Fruit fly (Drosophila melanogaster) whole organism, prepupa: ENCODE results near the gene CG13407.

Experiments
- CG10631 ChIP-seq: fragments of 200-800 bp; sonication (Bioruptor generic); optimal IDR thresholded peaks from 2 replicates; lab custom pipeline; 2016; ENCODE audit warnings: missing biosample characterization, missing genetic modification characterization
- CG10669 ChIP-seq: fragments of 200-800 bp; sonication (Bioruptor generic); optimal IDR thresholded peaks from 3 replicates; lab custom pipeline; 2018; ENCODE audit warnings: missing biosample characterization, mild to moderate bottlenecking, missing genetic modification characterization, moderate library complexity
- CG11294 ChIP-seq: fragments of 200-800 bp; sonication (Bioruptor generic); IDR thresholded peaks from 2 replicates; pipeline ENCODE4 v1.3.6; 2022; ENCODE audit warnings: missing biosample characterization, missing genetic modification characterization
- CG11762 ChIP-seq: fragments of 200-800 bp; sonication (Bioruptor generic); optimal IDR thresholded peaks from 3 replicates; lab custom pipeline; 2016; ENCODE audit warnings: missing biosample characterization, missing genetic modification characterization; ENCODE audit not compliant: insufficient read depth
- CG15336 ChIP-seq: fragments of 200-800 bp; sonication (Bioruptor generic); IDR thresholded peaks from 2 replicates; pipeline ENCODE4 v1.3.6; 2022; ENCODE audit warnings: missing biosample characterization, missing genetic modification characterization
- CG1621 ChIP-seq: fragments of 200-800 bp; sonication (Bioruptor generic); optimal IDR thresholded peaks from 3 replicates; lab custom pipeline; 2018; ENCODE audit warnings: missing biosample characterization, mild to moderate bottlenecking, missing genetic modification characterization
- CG16779 ChIP-seq: fragments of 200-800 bp; sonication (Bioruptor generic); optimal IDR thresholded peaks from 3 replicates; lab custom pipeline; 2017; ENCODE audit warnings: missing biosample characterization, mild to moderate bottlenecking, missing genetic modification characterization
- CG3032 ChIP-seq: fragments of 200-800 bp; optimal IDR thresholded peaks from 2 replicates; lab custom pipeline; 2019; ENCODE audit warnings: missing biosample characterization, mild to moderate bottlenecking, missing genetic modification characterization, moderate library complexity
- CG32006 ChIP-seq: fragments of 200-800 bp; sonication (Bioruptor generic); optimal IDR thresholded peaks from 3 replicates; lab custom pipeline; 2017; ENCODE audit warnings: missing biosample characterization, mild to moderate bottlenecking, missing genetic modification characterization
- CG34406 ChIP-seq: fragments of 200-800 bp; sonication (Bioruptor generic); optimal IDR thresholded peaks from 3 replicates; lab custom pipeline; 2016; ENCODE audit warnings: missing biosample characterization, missing genetic modification characterization
- CG3919 ChIP-seq: fragments of 200-800 bp; sonication (Bioruptor generic); optimal IDR thresholded peaks from 3 replicates; lab custom pipeline; 2016; ENCODE audit warnings: missing biosample characterization, missing genetic modification characterization
- CG4318 ChIP-seq: fragments of 200-800 bp; sonication (Bioruptor generic); optimal IDR thresholded peaks from 3 replicates; lab custom pipeline; 2017; ENCODE audit warnings: missing biosample characterization, mild to moderate bottlenecking, missing genetic modification characterization
- CG6163 ChIP-seq: fragments of 200-800 bp; sonication (Bioruptor generic); IDR thresholded peaks from 3 replicates; pipeline ENCODE4 v1.3.6; 2022; ENCODE audit warnings: missing biosample characterization, missing genetic modification characterization
- CG6276 ChIP-seq: fragments of 200-800 bp; sonication (Bioruptor generic); optimal IDR thresholded peaks from 2 replicates; lab custom pipeline; 2017; ENCODE audit warnings: missing biosample characterization, mild to moderate bottlenecking, missing genetic modification characterization
- CG6792 ChIP-seq: fragments of 200-800 bp; sonication (Bioruptor generic); optimal IDR thresholded peaks from 3 replicates; lab custom pipeline; 2016; ENCODE audit warnings: missing biosample characterization, missing genetic modification characterization
- CG6854 ChIP-seq: fragments of 200-800 bp; sonication (Bioruptor generic); optimal IDR thresholded peaks from 2 replicates; lab custom pipeline; 2017; ENCODE audit warnings: missing biosample characterization, mild to moderate bottlenecking, missing genetic modification characterization
- CG7368 ChIP-seq: fragments of 200-800 bp; sonication (Bioruptor generic); optimal IDR thresholded peaks from 3 replicates; lab custom pipeline; 2016; ENCODE audit warnings: missing biosample characterization, missing genetic modification characterization
- CG8119 ChIP-seq: fragments of 200-800 bp; sonication (Bioruptor generic); IDR thresholded peaks from 3 replicates; pipeline ENCODE4 v1.3.6; 2022; ENCODE audit warnings: missing biosample characterization, missing genetic modification characterization
- CG9139 ChIP-seq: fragments of 200-800 bp; sonication (Bioruptor generic); optimal IDR thresholded peaks from 3 replicates; lab custom pipeline; 2017; ENCODE audit warnings: missing biosample characterization, mild to moderate bottlenecking, missing genetic modification characterization
- Eip78C ChIP-seq: fragments of 200-800 bp; sonication (Bioruptor generic); peaks from one replicate; lab custom pipeline; 2016; ENCODE audit warnings: missing biosample characterization, missing genetic modification characterization
- Eip93F ChIP-seq: fragments of 200-800 bp; sonication (Bioruptor generic); optimal IDR thresholded peaks from 2 replicates; lab custom pipeline; 2016; ENCODE audit warnings: missing biosample characterization, mild to moderate bottlenecking, missing genetic modification characterization
- Ets21C ChIP-seq: fragments of 200-800 bp; sonication (Bioruptor generic); optimal IDR thresholded peaks from 3 replicates; lab custom pipeline; 2016; ENCODE audit warnings: missing biosample characterization, missing genetic modification characterization
- Ets96B ChIP-seq: fragments of 200-800 bp; optimal IDR thresholded peaks from 2 replicates; lab custom pipeline; 2019; ENCODE audit warnings: missing biosample characterization, mild to moderate bottlenecking, missing genetic modification characterization, moderate library complexity
- Gug ChIP-seq: fragments of 200-800 bp; sonication (Bioruptor generic); IDR thresholded peaks from 2 replicates; pipeline ENCODE4 v1.3.6; 2022; ENCODE audit warnings: missing biosample characterization, missing genetic modification characterization
- Hr4 ChIP-seq: fragments of 200-800 bp; sonication (Bioruptor generic); optimal IDR thresholded peaks from 3 replicates; lab custom pipeline; 2016; ENCODE audit warnings: missing biosample characterization, missing genetic modification characterization
- Lpt ChIP-seq: fragments of 200-800 bp; sonication (Bioruptor generic); optimal IDR thresholded peaks from 3 replicates; lab custom pipeline; 2016; ENCODE audit warnings: missing biosample characterization, missing genetic modification characterization
- OdsH ChIP-seq: fragments of 200-800 bp; sonication (Bioruptor generic); optimal IDR thresholded peaks from 3 replicates; lab custom pipeline; 2016; ENCODE audit warnings: missing biosample characterization, missing genetic modification characterization
- Smox ChIP-seq: fragments of 200-800 bp; sonication (Bioruptor generic); optimal IDR thresholded peaks from 3 replicates; lab custom pipeline; 2016; ENCODE audit warnings: missing biosample characterization, missing genetic modification characterization
- Sox14 ChIP-seq: fragments of 200-800 bp; sonication (Bioruptor generic); optimal IDR thresholded peaks from 3 replicates; lab custom pipeline; 2016; ENCODE audit warnings: missing biosample characterization, missing genetic modification characterization
- Sox15 ChIP-seq: fragments of 200-800 bp; sonication (Bioruptor generic); optimal IDR thresholded peaks from 3 replicates; lab custom pipeline; 2016; ENCODE audit warnings: missing biosample characterization, missing genetic modification characterization
- achi ChIP-seq: fragments of 200-800 bp; sonication (Bioruptor generic); optimal IDR thresholded peaks from 3 replicates; lab custom pipeline; 2016; ENCODE audit warnings: missing biosample characterization, missing genetic modification characterization
- acj6 ChIP-seq: fragments of 200-800 bp; sonication (Bioruptor generic); optimal IDR thresholded peaks from 3 replicates; lab custom pipeline; 2016; ENCODE audit warnings: missing biosample characterization, missing genetic modification characterization
- dac ChIP-seq: fragments of 200-800 bp; sonication (Bioruptor generic); optimal IDR thresholded peaks from 2 replicates; lab custom pipeline; 2017; ENCODE audit warnings: missing biosample characterization, mild to moderate bottlenecking, missing genetic modification characterization
- dsx ChIP-seq: fragments of 200-800 bp; optimal IDR thresholded peaks from 3 replicates; lab custom pipeline; 2019; ENCODE audit warnings: missing biosample characterization, mild to moderate bottlenecking, missing genetic modification characterization, moderate library complexity; ENCODE audit not compliant: poor library complexity, severe bottlenecking
- eg ChIP-seq: fragments of 200-800 bp; sonication (Bioruptor generic); IDR thresholded peaks from 3 replicates; pipeline ENCODE4 v1.3.6; 2022; ENCODE audit warnings: missing biosample characterization, missing genetic modification characterization
- esn ChIP-seq: fragments of 200-800 bp; sonication (Bioruptor generic); optimal IDR thresholded peaks from 2 replicates; lab custom pipeline; 2016; ENCODE audit warnings: missing biosample characterization, mild to moderate bottlenecking, missing genetic modification characterization, moderate library complexity
- fd59A ChIP-seq: fragments of 200-800 bp; sonication (Bioruptor generic); optimal IDR thresholded peaks from 2 replicates; lab custom pipeline; 2017; ENCODE audit warnings: missing biosample characterization, mild to moderate bottlenecking, missing genetic modification characterization, missing genetic modification reagents
- lz ChIP-seq: fragments of 200-800 bp; sonication (Bioruptor generic); optimal IDR thresholded peaks from 3 replicates; lab custom pipeline; 2016; ENCODE audit warnings: missing biosample characterization, missing genetic modification characterization
- net ChIP-seq: fragments of 200-800 bp; sonication (Bioruptor generic); optimal IDR thresholded peaks from 3 replicates; lab custom pipeline; 2016; ENCODE audit warnings: missing biosample characterization, missing genetic modification characterization
- pdm3 ChIP-seq: fragments of 200-800 bp; sonication (Bioruptor generic); optimal IDR thresholded peaks from 3 replicates; lab custom pipeline; 2016; ENCODE audit warnings: missing biosample characterization, missing genetic modification characterization
- salr ChIP-seq, 2 experiments: fragments of 200-800 bp; sonication (Bioruptor generic); optimal IDR thresholded peaks; 3 replicates each; lab custom pipeline; 2016 to 2018; ENCODE audit warnings: missing biosample characterization in 2 of 2, missing genetic modification characterization in 2 of 2, mild to moderate bottlenecking in 1 of 2
- spab ChIP-seq: fragments of 200-800 bp; sonication (Bioruptor generic); optimal IDR thresholded peaks from 2 replicates; lab custom pipeline; 2017; ENCODE audit warnings: missing biosample characterization, mild to moderate bottlenecking, missing genetic modification characterization, missing genetic modification reagents
- svp ChIP-seq: fragments of 200-800 bp; sonication (Bioruptor generic); peaks from one replicate; lab custom pipeline; 2016; ENCODE audit warnings: missing biosample characterization, missing genetic modification characterization
- topi ChIP-seq: fragments of 200-800 bp; sonication (Bioruptor generic); optimal IDR thresholded peaks from 3 replicates; lab custom pipeline; 2016; ENCODE audit warnings: missing biosample characterization, missing genetic modification characterization

Gene CG13407

dm6 chr3R:22149923-22150322 is 46.7 kb downstream of the CG13407 start:
- peak; percentile 80 for TF ChIP-seq CG4318 (GFP tag; lab: Kevin White, UChicago)
- no peak for TF ChIP-seq CG6792 (GFP tag; lab: Kevin White, UChicago)
- TF ChIP-seq pdm3 (GFP tag; lab: Kevin White, UChicago) = peak; percentile 41
- TF ChIP-seq CG6854 (GFP tag; lab: Kevin White, UChicago) = no peak
- TF ChIP-seq CG3919 (GFP tag; lab: Kevin White, UChicago) = peak; percentile 58
- peak; percentile 55 for TF ChIP-seq CG10631 (GFP tag; lab: Kevin White, UChicago)
- peak; percentile 47 for TF ChIP-seq achi (GFP tag; lab: Kevin White, UChicago)
- peak; percentile 86 for TF ChIP-seq CG6163
- TF ChIP-seq CG15336 = peak; percentile 93
- TF ChIP-seq CG9139 (GFP tag; lab: Kevin White, UChicago) = no peak
- peak; percentile 24 for TF ChIP-seq dsx
- TF ChIP-seq Sox15 (GFP tag; lab: Kevin White, UChicago) = no peak
- no peak for TF ChIP-seq Smox
- peak; percentile 51 for TF ChIP-seq acj6
- TF ChIP-seq esn (GFP tag; lab: Kevin White, UChicago) = no peak
- TF ChIP-seq CG6276 (GFP tag; lab: Kevin White, UChicago) = peak; percentile 75
- TF ChIP-seq net (GFP tag; lab: Kevin White, UChicago) = peak; percentile 29
- peak; percentile 37 for TF ChIP-seq CG11762 (GFP tag; lab: Kevin White, UChicago)
- peak; percentile 71 for TF ChIP-seq Lpt
- TF ChIP-seq CG11294 (GFP tag; lab: Robert Waterston, UW) = peak; percentile 44
- TF ChIP-seq Ets96B (tag; lab: Kevin White, UChicago) = peak; percentile 34
- TF ChIP-seq Hr4 (GFP tag; lab: Kevin White, UChicago) = peak; percentile 88
- no peak for TF ChIP-seq fd59A (GFP tag; lab: Kevin White, UChicago)
- TF ChIP-seq Sox14 (GFP tag; lab: Kevin White, UChicago) = peak; percentile 52
- peak; percentile 33 for TF ChIP-seq svp (GFP tag; lab: Kevin White, UChicago)
- TF ChIP-seq OdsH = peak; percentile 59
- TF ChIP-seq CG1621 (tag; lab: Kevin White, UChicago) = no peak
- peak; percentile 17 for TF ChIP-seq CG3032
- peak in 1 of 2 experiments; percentile 56 for TF ChIP-seq salr (GFP tag; optimal IDR thresholded peaks at IDR 0.05; lab: Kevin White, UChicago)
- TF ChIP-seq Gug = peak; percentile 59; the same call in 1 of the 2 replicates
- TF ChIP-seq CG32006 (GFP tag; lab: Kevin White, UChicago) = peak; percentile 90
- no peak for TF ChIP-seq CG34406 (GFP tag; lab: Kevin White, UChicago)
- peak; percentile 28 for TF ChIP-seq CG7368 (GFP tag; lab: Kevin White, UChicago)
- peak; percentile 81 for TF ChIP-seq Eip78C
- peak; percentile 64 for TF ChIP-seq dac (GFP tag; lab: Kevin White, UChicago)
- no peak for TF ChIP-seq lz (GFP tag; lab: Kevin White, UChicago)
- no peak for TF ChIP-seq spab (GFP tag; lab: Kevin White, UChicago)
- no peak for TF ChIP-seq Eip93F (GFP tag; lab: Kevin White, UChicago)
- peak; percentile 87 for TF ChIP-seq CG8119
- TF ChIP-seq topi (GFP tag; lab: Kevin White, UChicago) = no peak
- peak; percentile 7 for TF ChIP-seq CG16779 (tag; lab: Kevin White, UChicago)
- no peak for TF ChIP-seq Ets21C
- peak; percentile 22 for TF ChIP-seq CG10669 (GFP tag; lab: Kevin White, UChicago)
- TF ChIP-seq eg (GFP tag; lab: Robert Waterston, UW) = peak; percentile 82
- TF ChIP-seq, all 60 proteins: peak for 30
